Fruit fly (Drosophila melanogaster) whole organism, embryonic: ENCODE data around the gene Taf8.

Source experiments
- Bgb ChIP-seq: fragments of 200-800 bp; sonication (Bioruptor generic); IDR thresholded peaks from 2 replicates; pipeline ENCODE4 v1.3.6; 2022; ENCODE audit warnings: missing biosample characterization, missing genetic modification characterization; ENCODE audit not compliant: partially characterized antibody
- CG10147 ChIP-seq: fragments of 200-800 bp; sonication (Bioruptor generic); optimal IDR thresholded peaks from 2 replicates; lab custom pipeline; 2019; ENCODE audit warnings: missing biosample characterization, mild to moderate bottlenecking, missing genetic modification characterization, moderate library complexity
- CG10267 ChIP-seq: fragments of 200-800 bp; sonication (Bioruptor generic); optimal IDR thresholded peaks from 2 replicates; lab custom pipeline; 2018; ENCODE audit warnings: missing biosample characterization, mild to moderate bottlenecking, missing genetic modification characterization, moderate library complexity
- CG10431 ChIP-seq: fragments of 200-800 bp; sonication (Bioruptor generic); optimal IDR thresholded peaks from 3 replicates; lab custom pipeline; 2018; ENCODE audit warnings: missing biosample characterization, mild to moderate bottlenecking, missing genetic modification characterization
- CG11504 ChIP-seq: fragments of 200-800 bp; sonication (Bioruptor generic); optimal IDR thresholded peaks from 3 replicates; lab custom pipeline; 2019; ENCODE audit warnings: missing biosample characterization, mild to moderate bottlenecking, missing genetic modification characterization, moderate library complexity
- CG12659 ChIP-seq: fragments of 200-800 bp; sonication (Bioruptor generic); optimal IDR thresholded peaks from 3 replicates; lab custom pipeline; 2017; ENCODE audit warnings: mild to moderate bottlenecking, missing biosample characterization, missing genetic modification reagents, missing genetic modification characterization
- CG2129 ChIP-seq: fragments of 200-800 bp; sonication (Bioruptor generic); IDR thresholded peaks from 2 replicates; pipeline ENCODE4 v1.3.6; 2022; ENCODE audit warnings: missing biosample characterization, missing genetic modification characterization; ENCODE audit not compliant: partially characterized antibody
- CG2202 ChIP-seq: fragments of 200-800 bp; sonication (Bioruptor generic); optimal IDR thresholded peaks from 2 replicates; lab custom pipeline; 2018; ENCODE audit warnings: missing biosample characterization, mild to moderate bottlenecking, missing genetic modification characterization
- CG2678 ChIP-seq: fragments of 200-800 bp; sonication (Bioruptor generic); optimal IDR thresholded peaks from 3 replicates; lab custom pipeline; 2019; ENCODE audit warnings: missing biosample characterization, mild to moderate bottlenecking, missing genetic modification characterization, moderate library complexity
- CG2712 ChIP-seq: fragments of 200-800 bp; optimal IDR thresholded peaks from 3 replicates; lab custom pipeline; 2019; ENCODE audit warnings: missing biosample characterization, mild to moderate bottlenecking, missing genetic modification characterization, moderate library complexity
- CG30403 ChIP-seq: fragments of 200-800 bp; sonication (Bioruptor generic); optimal IDR thresholded peaks from 3 replicates; lab custom pipeline; 2016; ENCODE audit warnings: missing biosample characterization, missing genetic modification characterization
- CG31224 ChIP-seq: fragments of 200-800 bp; sonication (Bioruptor generic); IDR thresholded peaks from 2 replicates; pipeline ENCODE4 v1.3.6; 2022; ENCODE audit warnings: missing biosample characterization, missing genetic modification characterization
- CG31441 ChIP-seq: fragments of 200-800 bp; sonication (Bioruptor generic); IDR thresholded peaks from 2 replicates; pipeline ENCODE4 v1.3.6; 2022; ENCODE audit warnings: missing biosample characterization, missing genetic modification characterization
- CG3281 ChIP-seq: fragments of 200-800 bp; sonication (Bioruptor generic); optimal IDR thresholded peaks from 3 replicates; lab custom pipeline; 2017; ENCODE audit warnings: missing biosample characterization, mild to moderate bottlenecking, missing genetic modification characterization
- CG6272 ChIP-seq: fragments of 200-800 bp; sonication (Bioruptor generic); IDR thresholded peaks from 2 replicates; pipeline ENCODE4 v1.3.6; 2022; ENCODE audit warnings: missing biosample characterization, missing genetic modification characterization
- CG6689 ChIP-seq: fragments of 200-800 bp; sonication (Bioruptor generic); IDR thresholded peaks from 2 replicates; pipeline ENCODE4 v1.3.6; 2022; ENCODE audit warnings: missing biosample characterization, missing genetic modification characterization
- CG6854 ChIP-seq: fragments of 200-800 bp; sonication (Bioruptor generic); optimal IDR thresholded peaks from 3 replicates; lab custom pipeline; 2017; ENCODE audit warnings: missing biosample characterization, mild to moderate bottlenecking, missing genetic modification characterization
- CG7839 ChIP-seq: fragments of 200-800 bp; sonication (Bioruptor generic); optimal IDR thresholded peaks from 3 replicates; lab custom pipeline; 2018; ENCODE audit warnings: missing biosample characterization, mild to moderate bottlenecking, missing genetic modification characterization, moderate library complexity
- CG8388 ChIP-seq: fragments of 200-800 bp; sonication (Bioruptor generic); optimal IDR thresholded peaks from 2 replicates; lab custom pipeline; 2019; ENCODE audit warnings: missing biosample characterization, mild to moderate bottlenecking, missing genetic modification characterization, moderate library complexity
- CG9727 ChIP-seq: fragments of 200-800 bp; sonication (Bioruptor generic); optimal IDR thresholded peaks from 3 replicates; lab custom pipeline; 2017; ENCODE audit warnings: missing biosample characterization, mild to moderate bottlenecking, missing genetic modification characterization
- Fer2 ChIP-seq: fragments of 200-800 bp; sonication (Bioruptor generic); optimal IDR thresholded peaks from 2 replicates; lab custom pipeline; 2018; ENCODE audit warnings: missing biosample characterization, mild to moderate bottlenecking, missing genetic modification characterization, moderate library complexity
- Fer3 ChIP-seq: fragments of 200-800 bp; sonication (Bioruptor generic); optimal IDR thresholded peaks from 2 replicates; lab custom pipeline; 2018; ENCODE audit warnings: missing biosample characterization, mild to moderate bottlenecking, missing genetic modification characterization, moderate library complexity
- Hand ChIP-seq: fragments of 200-800 bp; sonication (Bioruptor generic); optimal IDR thresholded peaks from 2 replicates; lab custom pipeline; 2017; ENCODE audit warnings: mild to moderate bottlenecking, missing biosample characterization, missing genetic modification reagents, missing genetic modification characterization
- Hmr ChIP-seq: fragments of 200-800 bp; sonication (Bioruptor generic); optimal IDR thresholded peaks from 3 replicates; lab custom pipeline; 2017; ENCODE audit warnings: mild to moderate bottlenecking, missing biosample characterization, missing genetic modification reagents, missing genetic modification characterization
- Neu2 ChIP-seq: fragments of 200-800 bp; sonication (Bioruptor generic); optimal IDR thresholded peaks from 3 replicates; lab custom pipeline; 2016; ENCODE audit warnings: missing biosample characterization, missing genetic modification characterization, borderline replicate concordance
- NfI ChIP-seq: fragments of 200-800 bp; sonication (Bioruptor generic); optimal IDR thresholded peaks from 3 replicates; lab custom pipeline; 2018; ENCODE audit warnings: missing biosample characterization, mild to moderate bottlenecking, missing genetic modification characterization, moderate library complexity
- az2 ChIP-seq: fragments of 200-800 bp; sonication (Bioruptor generic); optimal IDR thresholded peaks from 3 replicates; lab custom pipeline; 2016; ENCODE audit warnings: missing biosample characterization, missing genetic modification characterization
- chm ChIP-seq: fragments of 200-800 bp; sonication (Bioruptor generic); IDR thresholded peaks from 2 replicates; pipeline ENCODE4 v1.3.6; 2022; ENCODE audit warnings: missing biosample characterization, missing genetic modification characterization
- cwo ChIP-seq: fragments of 200-800 bp; sonication (Bioruptor generic); optimal IDR thresholded peaks from 3 replicates; lab custom pipeline; 2017; ENCODE audit warnings: missing biosample characterization, missing genetic modification characterization, mild to moderate bottlenecking, moderate library complexity, missing genetic modification reagents
- dmrt99B ChIP-seq: fragments of 200-800 bp; sonication (Bioruptor generic); optimal IDR thresholded peaks from 2 replicates; lab custom pipeline; 2018; ENCODE audit warnings: missing biosample characterization, mild to moderate bottlenecking, missing genetic modification characterization, moderate library complexity
- dysf ChIP-seq: fragments of 200-800 bp; sonication (Bioruptor generic); IDR thresholded peaks from 3 replicates; pipeline ENCODE4 v1.3.6; 2022; ENCODE audit warnings: missing biosample characterization, missing genetic modification characterization
- gce ChIP-seq: fragments of 200-800 bp; sonication (Bioruptor generic); IDR thresholded peaks from 3 replicates; pipeline ENCODE4 v1.3.6; 2022; ENCODE audit warnings: missing biosample characterization, missing genetic modification characterization
- gem ChIP-seq: fragments of 200-800 bp; sonication (Bioruptor generic); optimal IDR thresholded peaks from 2 replicates; lab custom pipeline; 2019; ENCODE audit warnings: missing biosample characterization, mild to moderate bottlenecking, missing genetic modification characterization, moderate library complexity
- grau ChIP-seq: fragments of 200-800 bp; optimal IDR thresholded peaks from 3 replicates; lab custom pipeline; 2019; ENCODE audit warnings: missing biosample characterization, mild to moderate bottlenecking, missing genetic modification characterization, moderate library complexity
- h ChIP-seq: fragments of >200 bp; optimal IDR thresholded peaks from 2 replicates; lab custom pipeline; 2017
- ham ChIP-seq: fragments of 200-800 bp; sonication (Bioruptor generic); IDR thresholded peaks from 2 replicates; pipeline ENCODE4 v1.3.6; 2022; ENCODE audit warnings: missing biosample characterization, missing genetic modification characterization
- klu ChIP-seq: fragments of 200-800 bp; sonication (Bioruptor generic); IDR thresholded peaks from 2 replicates; pipeline ENCODE4 v1.3.6; 2022; ENCODE audit warnings: missing biosample characterization, missing genetic modification characterization
- peb ChIP-seq: fragments of 200-800 bp; sonication (Bioruptor generic); IDR thresholded peaks from 2 replicates; pipeline ENCODE4 v1.3.6; 2022; ENCODE audit warnings: missing biosample characterization, missing genetic modification characterization
- phol ChIP-seq: fragments of 200-800 bp; sonication (Bioruptor generic); optimal IDR thresholded peaks from 3 replicates; lab custom pipeline; 2018; ENCODE audit warnings: missing biosample characterization, mild to moderate bottlenecking, missing genetic modification characterization, moderate library complexity
- pita ChIP-seq: fragments of 200-800 bp; sonication (Bioruptor generic); optimal IDR thresholded peaks from 2 replicates; lab custom pipeline; 2017; ENCODE audit warnings: missing biosample characterization, mild to moderate bottlenecking, missing genetic modification characterization
- psq ChIP-seq: fragments of 200-800 bp; sonication (Bioruptor generic); optimal IDR thresholded peaks from 2 replicates; lab custom pipeline; 2017; ENCODE audit warnings: missing biosample characterization, missing genetic modification characterization
- pzg ChIP-seq: fragments of 200-800 bp; sonication (Bioruptor generic); optimal IDR thresholded peaks from 3 replicates; lab custom pipeline; 2018; ENCODE audit warnings: missing biosample characterization, mild to moderate bottlenecking, missing genetic modification characterization, moderate library complexity
- row ChIP-seq: fragments of 200-800 bp; sonication (Bioruptor generic); IDR thresholded peaks from 3 replicates; pipeline ENCODE4 v1.3.6; 2022; ENCODE audit warnings: missing biosample characterization, missing genetic modification characterization
- tgo ChIP-seq: fragments of 200-800 bp; sonication (Bioruptor generic); IDR thresholded peaks from 3 replicates; pipeline ENCODE4 v1.3.6; 2022; ENCODE audit warnings: missing biosample characterization, missing genetic modification characterization

The Taf8 gene

DNA sequence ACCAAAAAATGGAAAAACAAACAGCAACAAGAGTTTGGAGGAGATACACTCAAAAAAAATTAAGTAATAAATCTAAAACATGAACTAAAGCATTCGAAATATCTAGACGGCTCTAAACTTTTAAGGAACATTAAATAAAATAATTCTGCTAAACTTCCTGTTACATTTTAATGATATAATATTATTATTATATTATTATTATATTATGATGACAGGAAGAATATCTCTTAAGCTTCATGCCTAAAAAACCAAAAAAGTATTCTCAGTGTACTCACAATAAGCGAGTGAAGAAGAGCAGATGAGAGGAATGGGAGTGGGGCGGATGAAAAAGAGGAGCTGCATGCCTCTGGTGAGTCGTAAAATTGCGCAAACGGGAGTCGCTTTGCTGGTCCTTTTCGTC lies 43.7 kb upstream of the Taf8 start (continued):
- TF ChIP-seq row (GFP tag; lab: Robert Waterston, UW), result 0 out of 3 replicates have a peak, but pooled peaks have one; percentile 23
- no peak for TF ChIP-seq pzg
- peak; percentile 26 for TF ChIP-seq grau (tag; lab: Kevin White, UChicago)
- no peak for TF ChIP-seq peb (GFP tag; lab: Robert Waterston, UW)
- TF ChIP-seq Hand, result peak; percentile 39
- no peak for TF ChIP-seq CG2129 (GFP tag; lab: Robert Waterston, UW)
- no peak for TF ChIP-seq Neu2
- no peak for TF ChIP-seq Bgb
- TF ChIP-seq phol (tag; lab: Kevin White, UChicago), result peak; percentile 11
- TF ChIP-seq Hmr (GFP tag; lab: Kevin White, UChicago), result peak; percentile 22
- peak; percentile 66 for TF ChIP-seq CG2678 (tag; lab: Kevin White, UChicago)
- peak; percentile 2 for TF ChIP-seq CG10147
- TF ChIP-seq dmrt99B (tag; lab: Kevin White, UChicago), result peak; percentile 38
- no peak for TF ChIP-seq tgo (GFP tag; lab: Robert Waterston, UW)
- TF ChIP-seq h, result no peak
- TF ChIP-seq CG6854, result no peak
- TF ChIP-seq pita, result no peak
- TF ChIP-seq CG11504 (tag; lab: Kevin White, UChicago), result peak; percentile 41
- TF ChIP-seq gem (tag; lab: Kevin White, UChicago), result peak; percentile 32
- TF ChIP-seq CG6689, result 0 out of 2 replicates have a peak, but pooled peaks have one; percentile 8
- no peak for TF ChIP-seq CG10267 (tag; lab: Kevin White, UChicago)
- TF ChIP-seq CG31441, result 0 out of 2 replicates have a peak, but pooled peaks have one; percentile 16
- TF ChIP-seq CG3281 (GFP tag; lab: Kevin White, UChicago), result peak; percentile 5
- no peak for TF ChIP-seq klu (GFP tag; lab: Robert Waterston, UW)
- no peak for TF ChIP-seq CG10431 (GFP tag; lab: Kevin White, UChicago)
- TF ChIP-seq chm (GFP tag; lab: Robert Waterston, UW), result no peak
- TF ChIP-seq Fer2, result no peak
- no peak for TF ChIP-seq gce (GFP tag; lab: Robert Waterston, UW)
- TF ChIP-seq NfI, result no peak
- peak; percentile 15 for TF ChIP-seq cwo (GFP tag; lab: Kevin White, UChicago)
- TF ChIP-seq Fer3 (tag; lab: Kevin White, UChicago), result no peak
- no peak for TF ChIP-seq ham (GFP tag; lab: Robert Waterston, UW)
- no peak for TF ChIP-seq CG30403
- TF ChIP-seq dysf, result no peak
- TF ChIP-seq CG6272 (GFP tag; lab: Robert Waterston, UW), result no peak
- peak; percentile 8 for TF ChIP-seq CG2712 (tag; lab: Kevin White, UChicago)
- no peak for TF ChIP-seq CG31224 (GFP tag; lab: Robert Waterston, UW)
- no peak for TF ChIP-seq CG9727
- TF ChIP-seq CG7839 (tag; lab: Kevin White, UChicago), result peak; percentile 38
- TF ChIP-seq CG12659 (GFP tag; lab: Kevin White, UChicago), result peak; percentile 5
- no peak for TF ChIP-seq psq (GFP tag; lab: Kevin White, UChicago)
- TF ChIP-seq CG8388 (GFP tag; lab: Kevin White, UChicago), result no peak
- TF ChIP-seq az2 (GFP tag; lab: Kevin White, UChicago), result no peak
- TF ChIP-seq CG2202, result no peak
